Fruit fly (Drosophila melanogaster): ENCODE results near the gene CG4362.

DNA sequence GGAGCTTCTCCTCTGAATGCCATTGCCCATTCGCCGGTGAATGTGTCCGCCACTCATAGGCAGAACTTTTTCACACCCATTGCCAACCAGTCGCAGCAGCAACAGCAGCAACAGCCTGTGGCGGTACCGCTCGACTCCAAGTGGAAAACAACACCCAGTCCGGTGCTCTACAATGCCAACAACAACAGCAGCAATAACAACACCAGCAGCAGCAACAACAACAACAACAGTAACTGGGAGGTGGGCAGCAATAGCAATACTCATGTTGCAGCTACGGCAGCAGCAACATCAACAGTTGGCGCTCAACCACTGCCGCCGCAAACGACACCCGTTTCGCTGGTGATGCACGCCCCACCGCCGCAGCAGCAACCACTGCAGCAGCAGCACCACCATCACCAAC lies 13.7 kb downstream of the CG4362 start:
- no peak for TF ChIP-seq psq (optimal IDR thresholded peaks at IDR 0.05)
- no peak for TF ChIP-seq h (optimal IDR thresholded peaks at IDR 0.05)
- no peak for TF ChIP-seq Myc (optimal IDR thresholded peaks at IDR 0.05)
- no peak for TF ChIP-seq insv (optimal IDR thresholded peaks at IDR 0.05)
- no peak for TF ChIP-seq Sin3A (optimal IDR thresholded peaks at IDR 0.05)

Measured in Kc167 (cell line).